Fruit fly (Drosophila melanogaster) whole organism, embryonic: ENCODE results near the gene Ass.
A peak's percentile ranks its signal among the peaks of the same experiment; 100 is the strongest.

Source experiments
- Awh ChIP-seq: fragments of 200-800 bp; sonication (Bioruptor generic); IDR thresholded peaks from 2 replicates; pipeline ENCODE4, ENCODE4 v1.3.6; 2022; ENCODE audit warnings: missing biosample characterization, missing genetic modification characterization
- CG10462 ChIP-seq: fragments of 200-800 bp; sonication (Bioruptor generic); optimal IDR thresholded peaks from 2 replicates; lab custom pipeline; 2016; ENCODE audit warnings: missing biosample characterization, missing genetic modification characterization
- CG10543 ChIP-seq: fragments of 200-800 bp; sonication (Bioruptor generic); optimal IDR thresholded peaks from 3 replicates; lab custom pipeline; 2017; ENCODE audit warnings: missing biosample characterization, mild to moderate bottlenecking, missing genetic modification characterization, moderate library complexity
- CG12071 ChIP-seq: fragments of 200-800 bp; sonication (Bioruptor generic); optimal IDR thresholded peaks from 3 replicates; lab custom pipeline; 2018; ENCODE audit warnings: missing biosample characterization, mild to moderate bottlenecking, missing genetic modification characterization
- CG12219 ChIP-seq: fragments of 200-800 bp; sonication (Bioruptor generic); optimal IDR thresholded peaks from 3 replicates; lab custom pipeline; 2018; ENCODE audit warnings: missing biosample characterization, mild to moderate bottlenecking, missing genetic modification characterization
- CG13424 ChIP-seq: fragments of 200-800 bp; sonication (Bioruptor generic); optimal IDR thresholded peaks from 2 replicates; lab custom pipeline; 2019; ENCODE audit warnings: missing biosample characterization, mild to moderate bottlenecking, missing genetic modification characterization, moderate library complexity
- CG14441 ChIP-seq: fragments of 200-800 bp; sonication (Bioruptor generic); IDR thresholded peaks from 2 replicates; pipeline ENCODE4 v1.3.6; 2022; ENCODE audit warnings: missing biosample characterization, missing genetic modification characterization
- CG1602 ChIP-seq: fragments of 200-800 bp; sonication (Bioruptor generic); optimal IDR thresholded peaks from 3 replicates; lab custom pipeline; 2016; ENCODE audit warnings: missing biosample characterization, missing genetic modification characterization
- CG1603 ChIP-seq: fragments of 200-800 bp; sonication (Bioruptor generic); optimal IDR thresholded peaks from 2 replicates; lab custom pipeline; 2019; ENCODE audit warnings: missing biosample characterization, mild to moderate bottlenecking, missing genetic modification characterization, moderate library complexity
- CG17186 ChIP-seq: fragments of 200-800 bp; sonication (Bioruptor generic); optimal IDR thresholded peaks from 3 replicates; lab custom pipeline; 2017; ENCODE audit warnings: missing biosample characterization, missing genetic modification reagents, missing genetic modification characterization
- CG18476 ChIP-seq: fragments of 200-800 bp; sonication (Bioruptor generic); optimal IDR thresholded peaks from 2 replicates; lab custom pipeline; 2016; ENCODE audit warnings: missing biosample characterization, mild to moderate bottlenecking, missing genetic modification characterization
- CG2202 ChIP-seq: fragments of 200-800 bp; sonication (Bioruptor generic); optimal IDR thresholded peaks from 2 replicates; lab custom pipeline; 2018; ENCODE audit warnings: missing biosample characterization, mild to moderate bottlenecking, missing genetic modification characterization
- CG31224 ChIP-seq: fragments of 200-800 bp; sonication (Bioruptor generic); IDR thresholded peaks from 2 replicates; pipeline ENCODE4 v1.3.6; 2022; ENCODE audit warnings: missing biosample characterization, missing genetic modification characterization
- CG3407 ChIP-seq: fragments of 200-800 bp; sonication (Bioruptor generic); optimal IDR thresholded peaks from 2 replicates; lab custom pipeline; 2018; ENCODE audit warnings: missing biosample characterization, mild to moderate bottlenecking, missing genetic modification characterization
- CG3726 ChIP-seq: fragments of 200-800 bp; sonication (Bioruptor generic); IDR thresholded peaks from 3 replicates; pipeline ENCODE4, ENCODE4 v1.3.6; 2022; ENCODE audit warnings: missing biosample characterization, missing genetic modification characterization
- CG4424 ChIP-seq: fragments of 200-800 bp; sonication (Bioruptor generic); optimal IDR thresholded peaks from 3 replicates; lab custom pipeline; 2016; ENCODE audit warnings: missing biosample characterization, missing genetic modification characterization
- CG5245 ChIP-seq: fragments of 200-800 bp; sonication (Bioruptor generic); optimal IDR thresholded peaks from 3 replicates; lab custom pipeline; 2016; ENCODE audit warnings: missing biosample characterization, missing genetic modification characterization
- CG7556 ChIP-seq: fragments of 200-800 bp; sonication (Bioruptor generic); optimal IDR thresholded peaks from 2 replicates; lab custom pipeline; 2017; ENCODE audit warnings: missing biosample characterization, mild to moderate bottlenecking, missing genetic modification characterization
- CG8359 ChIP-seq: fragments of 200-800 bp; sonication (Bioruptor generic); optimal IDR thresholded peaks from 2 replicates; lab custom pipeline; 2017; ENCODE audit warnings: missing biosample characterization, mild to moderate bottlenecking, missing genetic modification characterization, borderline replicate concordance
- CG8388 ChIP-seq: fragments of 200-800 bp; sonication (Bioruptor generic); optimal IDR thresholded peaks from 2 replicates; lab custom pipeline; 2019; ENCODE audit warnings: missing biosample characterization, mild to moderate bottlenecking, missing genetic modification characterization, moderate library complexity
- CoRest ChIP-seq: fragments of 200-800 bp; sonication (Bioruptor generic); optimal IDR thresholded peaks from 3 replicates; lab custom pipeline; 2018; ENCODE audit warnings: missing biosample characterization, mild to moderate bottlenecking, missing genetic modification characterization, moderate library complexity
- Gsc ChIP-seq: fragments of 200-800 bp; sonication (Bioruptor generic); IDR thresholded peaks from 2 replicates; pipeline ENCODE4 v1.3.6; 2022; ENCODE audit warnings: missing biosample characterization, missing genetic modification characterization
- HLHmδ ChIP-seq: fragments of 200-800 bp; sonication (Bioruptor generic); optimal IDR thresholded peaks from 2 replicates; lab custom pipeline; 2018; ENCODE audit warnings: missing biosample characterization, mild to moderate bottlenecking, missing genetic modification characterization, moderate library complexity
- Kr ChIP-seq: fragments of 200-800 bp; sonication (Bioruptor generic); optimal IDR thresholded peaks from 2 replicates; lab custom pipeline; 2017; ENCODE audit warnings: missing biosample characterization, mild to moderate bottlenecking, missing genetic modification characterization
- MTF-1 ChIP-seq: fragments of 200-800 bp; sonication (Bioruptor generic); optimal IDR thresholded peaks from 2 replicates; lab custom pipeline; 2018; ENCODE audit warnings: missing biosample characterization, mild to moderate bottlenecking, missing genetic modification characterization, borderline replicate concordance
- Neu2 ChIP-seq: fragments of 200-800 bp; sonication (Bioruptor generic); optimal IDR thresholded peaks from 3 replicates; lab custom pipeline; 2016; ENCODE audit warnings: missing biosample characterization, missing genetic modification characterization, borderline replicate concordance
- Optix ChIP-seq: fragments of 200-800 bp; sonication (Bioruptor generic); IDR thresholded peaks from 3 replicates; pipeline ENCODE4 v1.3.6; 2022; ENCODE audit warnings: missing biosample characterization, missing genetic modification characterization
- PHDP ChIP-seq: fragments of 200-800 bp; sonication (Bioruptor generic); optimal IDR thresholded peaks from 3 replicates; lab custom pipeline; 2018; ENCODE audit warnings: missing biosample characterization, mild to moderate bottlenecking, missing genetic modification characterization, moderate library complexity
- Ptx1 ChIP-seq: fragments of 200-800 bp; sonication (Bioruptor generic); IDR thresholded peaks from 2 replicates; pipeline ENCODE4 v1.3.6; 2022; ENCODE audit warnings: missing biosample characterization, missing genetic modification characterization
- Spps ChIP-seq: fragments of 200-800 bp; sonication (Bioruptor generic); optimal IDR thresholded peaks from 2 replicates; lab custom pipeline; 2018; ENCODE audit warnings: missing biosample characterization, mild to moderate bottlenecking, missing genetic modification characterization
- TFAM ChIP-seq: fragments of 200-800 bp; sonication (Bioruptor generic); optimal IDR thresholded peaks from 2 replicates; lab custom pipeline; 2017; ENCODE audit warnings: missing biosample characterization, missing genetic modification characterization, inconsistent platforms
- ab ChIP-seq: fragments of 200-800 bp; sonication (Bioruptor generic); optimal IDR thresholded peaks from 2 replicates; lab custom pipeline; 2016; ENCODE audit warnings: missing biosample characterization, missing genetic modification characterization
- bab2 ChIP-seq: fragments of 200-800 bp; sonication (Bioruptor generic); optimal IDR thresholded peaks from 2 replicates; lab custom pipeline; 2016; ENCODE audit warnings: missing biosample characterization, missing genetic modification characterization
- btn ChIP-seq: fragments of 200-800 bp; sonication (Bioruptor generic); optimal IDR thresholded peaks from 2 replicates; lab custom pipeline; 2016; ENCODE audit warnings: missing biosample characterization, missing genetic modification characterization
- cad ChIP-seq: fragments of >200 bp; optimal IDR thresholded peaks from 2 replicates; lab custom pipeline; 2017; ENCODE audit warnings: missing biosample characterization, missing genetic modification characterization
- chm ChIP-seq: fragments of 200-800 bp; sonication (Bioruptor generic); IDR thresholded peaks from 2 replicates; pipeline ENCODE4 v1.3.6; 2022; ENCODE audit warnings: missing biosample characterization, missing genetic modification characterization
- corto ChIP-seq: fragments of 200-800 bp; sonication (Bioruptor generic); optimal IDR thresholded peaks from 2 replicates; lab custom pipeline; 2016; ENCODE audit warnings: missing biosample characterization, mild to moderate bottlenecking, missing genetic modification characterization, moderate library complexity
- da ChIP-seq: fragments of 200-800 bp; sonication (Bioruptor generic); optimal IDR thresholded peaks from 2 replicates; lab custom pipeline; 2016; ENCODE audit warnings: missing biosample characterization, missing genetic modification characterization
- en ChIP-seq: fragments of 200-800 bp; sonication (Bioruptor generic); optimal IDR thresholded peaks from 2 replicates; lab custom pipeline; 2016; ENCODE audit warnings: missing biosample characterization, missing genetic modification characterization
- ftz-f1 ChIP-seq: fragments of 200-800 bp; sonication (Bioruptor generic); optimal IDR thresholded peaks from 2 replicates; lab custom pipeline; 2016; ENCODE audit warnings: missing biosample characterization, missing genetic modification characterization
- jing ChIP-seq: fragments of 200-800 bp; sonication (Bioruptor generic); optimal IDR thresholded peaks from 2 replicates; lab custom pipeline; 2018; ENCODE audit warnings: missing biosample characterization, mild to moderate bottlenecking, missing genetic modification characterization
- lab ChIP-seq: fragments of 200-800 bp; sonication (Bioruptor generic); optimal IDR thresholded peaks from 3 replicates; lab custom pipeline; 2017; ENCODE audit warnings: missing biosample characterization, missing genetic modification characterization, mild to moderate bottlenecking, moderate library complexity, missing genetic modification reagents
- lola ChIP-seq, 3 experiments: fragments of >200 bp in 2 of 3; fragments of 200-800 bp in 1 of 3; sonication (Bioruptor generic) in 1 of 3; optimal IDR thresholded peaks; 2 replicates each; lab custom pipeline; 2017 to 2019; ENCODE audit warnings: missing biosample characterization in 3 of 3, missing genetic modification characterization in 3 of 3, mild to moderate bottlenecking in 1 of 3, moderate library complexity in 1 of 3
- mam ChIP-seq: fragments of 200-800 bp; sonication (Bioruptor generic); optimal IDR thresholded peaks from 3 replicates; lab custom pipeline; 2016; ENCODE audit warnings: missing biosample characterization, missing genetic modification characterization
- prd ChIP-seq, 3 experiments: fragments of >200 bp in 2 of 3; fragments of 200-800 bp in 1 of 3; sonication (Bioruptor generic) in 1 of 3; optimal IDR thresholded peaks in 2 of 3; IDR thresholded peaks in 1 of 3; 2 replicates in 2 of 3; 3 replicates in 1 of 3; pipeline versions ENCODE4 v1.3.6 to Lab custom; 2017 to 2022; ENCODE audit warnings: missing biosample characterization in 1 of 3, missing genetic modification characterization in 1 of 3
- sc ChIP-seq, 3 experiments: fragments of >200 bp in 2 of 3; fragments of 200-800 bp in 1 of 3; sonication (Bioruptor generic) in 1 of 3; optimal IDR thresholded peaks; 2 replicates in 2 of 3; 3 replicates in 1 of 3; lab custom pipeline; 2017; ENCODE audit warnings: mild to moderate bottlenecking in 1 of 3, missing biosample characterization in 1 of 3, missing genetic modification characterization in 1 of 3, missing genetic modification reagents in 1 of 3
- slou ChIP-seq: fragments of 200-800 bp; sonication (Bioruptor generic); optimal IDR thresholded peaks from 3 replicates; lab custom pipeline; 2016; ENCODE audit warnings: missing biosample characterization, missing genetic modification characterization
- ttk ChIP-seq: fragments of 200-800 bp; sonication (Bioruptor generic); IDR thresholded peaks from 2 replicates; pipeline ENCODE4 v2.1.2; 2022; ENCODE audit warnings: missing biosample characterization, missing genetic modification characterization
- usp ChIP-seq: fragments of >200 bp; optimal IDR thresholded peaks from 2 replicates; lab custom pipeline; 2017; ENCODE audit warnings: missing biosample characterization, missing genetic modification characterization
- zen ChIP-seq: fragments of 200-800 bp; sonication (Bioruptor generic); optimal IDR thresholded peaks from 3 replicates; lab custom pipeline; 2018; ENCODE audit warnings: missing biosample characterization, mild to moderate bottlenecking, missing genetic modification characterization, moderate library complexity

The Ass gene

DNA sequence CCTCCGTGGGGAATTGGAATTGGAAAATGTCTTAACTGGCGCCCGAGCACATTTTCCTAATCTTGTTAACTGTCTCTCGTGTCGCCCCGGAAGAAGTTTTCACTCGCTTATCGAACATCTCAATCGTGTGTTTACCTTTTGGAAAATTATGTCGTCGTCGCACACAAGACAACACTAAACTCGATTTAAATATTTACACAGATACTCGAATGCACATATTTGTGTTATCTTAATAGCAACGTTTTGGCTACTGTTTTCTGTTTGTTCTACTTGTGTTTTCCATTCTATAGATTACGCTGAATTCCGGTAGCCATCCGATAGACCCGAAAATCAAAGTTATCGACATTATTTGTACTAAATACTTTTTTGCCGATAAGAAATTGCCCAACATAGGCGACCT lies 23.0 kb upstream of the Ass start (continued):
- TF ChIP-seq lab (GFP tag; lab: Kevin White, UChicago), result peak; percentile 51
- peak; percentile 4 for TF ChIP-seq bab2 (GFP tag; lab: Kevin White, UChicago)
- no peak for TF ChIP-seq CG3726
- no peak for TF ChIP-seq CG18476 (GFP tag; lab: Kevin White, UChicago)
- TF ChIP-seq Spps (tag; lab: Kevin White, UChicago), result peak; percentile 61
- TF ChIP-seq CG7556 (GFP tag; lab: Kevin White, UChicago), result peak; percentile 36
- no peak for TF ChIP-seq corto
- peak; percentile 28 for TF ChIP-seq CG4424 (GFP tag; lab: Kevin White, UChicago)
- peak; percentile 35 for TF ChIP-seq CoRest (tag; lab: Kevin White, UChicago)
- peak; percentile 44 for TF ChIP-seq en (GFP tag; lab: Kevin White, UChicago)
- TF ChIP-seq MTF-1, result peak; percentile 56
- TF ChIP-seq CG10462 (GFP tag; lab: Kevin White, UChicago), result peak; percentile 34
- TF ChIP-seq prd (optimal IDR thresholded peaks at IDR 0.05; lab: Kevin White, UChicago), result no peak
- TF ChIP-seq prd (GFP tag; IDR thresholded peaks at IDR 0.05; lab: Robert Waterston, UW), result no peak
- peak; percentile 56 for TF ChIP-seq CG8359 (GFP tag; lab: Kevin White, UChicago)
- TF ChIP-seq Awh (GFP tag; lab: Robert Waterston, UW), result 0 out of 2 replicates have a peak, but pooled peaks have one; percentile 6
- peak; percentile 7 for TF ChIP-seq CG8388 (GFP tag; lab: Kevin White, UChicago)
- no peak for TF ChIP-seq Optix (GFP tag; lab: Robert Waterston, UW)
- TF ChIP-seq lola (GFP tag; optimal IDR thresholded peaks at IDR 0.05; lab: Kevin White, UChicago), result peak in 1 of 3 experiments; percentile 59
- TF ChIP-seq Gsc (GFP tag; lab: Robert Waterston, UW), result no peak
- TF ChIP-seq zen (tag; lab: Kevin White, UChicago), result peak; percentile 78
- peak; percentile 38 for TF ChIP-seq PHDP (tag; lab: Kevin White, UChicago)
- peak; percentile 53 for TF ChIP-seq CG12219 (GFP tag; lab: Kevin White, UChicago)
- TF ChIP-seq usp, result no peak
- peak; percentile 75 for TF ChIP-seq CG1603 (tag; lab: Kevin White, UChicago)
- TF ChIP-seq ttk (GFP tag; lab: Robert Waterston, UW), result no peak
- TF ChIP-seq Neu2, result peak; percentile 90
- TF ChIP-seq CG10543, result no peak
- peak; percentile 33 for TF ChIP-seq CG1602 (GFP tag; lab: Kevin White, UChicago)
- peak; percentile 46 for TF ChIP-seq da (GFP tag; lab: Kevin White, UChicago)
- TF ChIP-seq ftz-f1 (GFP tag; lab: Kevin White, UChicago), result no peak
- peak; percentile 12; the same call in 1 of the 2 replicates for TF ChIP-seq chm (GFP tag; lab: Robert Waterston, UW)
- peak; percentile 87 for TF ChIP-seq Kr (GFP tag; lab: Kevin White, UChicago)
- TF ChIP-seq btn (GFP tag; lab: Kevin White, UChicago), result peak; percentile 5
- TF ChIP-seq cad, result no peak
- TF ChIP-seq slou (GFP tag; lab: Kevin White, UChicago), result no peak
- TF ChIP-seq ab (GFP tag; lab: Kevin White, UChicago), result no peak
- peak; percentile 88 for TF ChIP-seq CG2202 (tag; lab: Kevin White, UChicago)
- no peak for TF ChIP-seq CG12071 (GFP tag; lab: Kevin White, UChicago)
- TF ChIP-seq jing (GFP tag; lab: Kevin White, UChicago), result peak; percentile 42
- no peak for TF ChIP-seq mam (GFP tag; lab: Kevin White, UChicago)
- peak; percentile 5 for TF ChIP-seq CG5245 (GFP tag; lab: Kevin White, UChicago)
- TF ChIP-seq TFAM, result peak; percentile 13
- TF ChIP-seq HLHmδ (GFP tag; lab: Kevin White, UChicago), result peak; percentile 25
- peak; percentile 48 for TF ChIP-seq CG3407
- TF ChIP-seq sc (optimal IDR thresholded peaks at IDR 0.05; lab: Kevin White, UChicago), result no peak
- peak; percentile 58 for TF ChIP-seq sc (GFP tag; optimal IDR thresholded peaks at IDR 0.05; lab: Kevin White, UChicago)
- no peak for TF ChIP-seq CG31224 (GFP tag; lab: Robert Waterston, UW)
- no peak for TF ChIP-seq CG14441 (GFP tag; lab: Robert Waterston, UW)
- TF ChIP-seq Ptx1 (GFP tag; lab: Robert Waterston, UW), result no peak
- no peak for TF ChIP-seq CG17186
- TF ChIP-seq CG13424 (tag; lab: Kevin White, UChicago), result peak; percentile 19
